Worm (Caenorhabditis elegans): Measurements from ENCODE around the gene jhdm-1.

DNA sequence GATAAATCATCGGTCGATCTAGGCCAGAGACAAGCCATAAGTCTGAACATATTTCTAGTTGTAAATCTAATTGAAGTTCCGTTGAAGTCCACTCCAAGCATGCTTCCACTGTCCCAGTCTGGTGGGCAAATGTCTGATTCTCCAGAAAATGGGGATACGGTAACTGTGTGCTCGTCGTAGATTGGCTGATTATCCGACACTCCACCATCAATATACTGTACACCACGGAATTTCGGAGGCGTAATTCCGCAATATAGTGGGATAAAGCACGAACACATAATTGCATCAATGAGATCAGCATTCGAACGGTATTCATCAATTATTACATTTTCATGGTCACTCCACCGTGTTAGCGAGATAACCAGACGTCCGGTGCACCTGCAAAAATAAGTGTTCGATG, 36.0 kb upstream of the jhdm-1 start:
- no peak for TF ChIP-seq nhr-25 (tag; optimal IDR thresholded peaks at IDR 0.05)
- TF ChIP-seq nhr-77 (tag; optimal IDR thresholded peaks at IDR 0.05): no peak
- no peak for TF ChIP-seq snpc-4 (tag; optimal IDR thresholded peaks at IDR 0.05)
- TF ChIP-seq aly-2 (tag; optimal IDR thresholded peaks at IDR 0.05): no peak

Data from whole organism, L2 larva.